Worm (Caenorhabditis elegans): ENCODE results near the gene B0034.2.

ce11 chrII:5988224-5988623 lies 44.1 kb upstream of the B0034.2 start, which contains the start of gene ins-2:
- TF ChIP-seq ZK546.5 (tag; optimal IDR thresholded peaks at IDR 0.05) (no peak), fos-1 (tag; optimal IDR thresholded peaks at IDR 0.05) (no peak), nhr-25 (tag; optimal IDR thresholded peaks at IDR 0.05) (no peak)

Measured in whole organism, L2 larva.